Fruit fly (Drosophila melanogaster): ENCODE measurements around the gene Sec16.

Sec16 gene

DNA sequence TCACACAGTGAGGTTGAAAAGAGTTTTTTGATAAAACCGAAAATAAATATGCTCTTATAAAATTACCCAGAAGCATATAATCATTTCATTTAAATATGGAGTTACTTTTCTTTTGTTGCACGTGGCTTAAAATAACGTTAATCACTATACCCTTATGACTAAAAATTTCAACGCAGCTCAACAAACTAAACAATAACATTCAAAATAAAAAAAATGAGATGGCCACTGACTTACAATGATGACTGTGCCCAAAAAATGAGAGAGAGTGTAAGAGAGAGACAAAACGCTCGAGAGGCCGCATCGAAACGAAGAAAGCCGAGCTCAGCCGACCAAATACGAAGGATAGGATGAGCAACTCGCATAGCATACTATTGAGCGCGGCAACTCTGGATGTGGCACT lies 48.2 kb upstream of the Sec16 start (continued):
- TF ChIP-seq CG10274 (GFP tag; optimal IDR thresholded peaks at IDR 0.05) (no peak), unc-4 (GFP tag; IDR thresholded peaks at IDR 0.05; ENCODE audit: partially characterized antibody) (no peak), yki (optimal IDR thresholded peaks at IDR 0.05) (no peak), pros (GFP tag; optimal IDR thresholded peaks at IDR 0.05) (no peak), fd64A (GFP tag; optimal IDR thresholded peaks at IDR 0.05) (no peak), klu (GFP tag; IDR thresholded peaks at IDR 0.05) (no peak), CG4360 (GFP tag; IDR thresholded peaks at IDR 0.05) (no peak), CG18764 (GFP tag; optimal IDR thresholded peaks at IDR 0.05) (no peak), caup (GFP tag; optimal IDR thresholded peaks at IDR 0.05; ENCODE audit: severe bottlenecking) (peak; percentile 24), twi (tag; optimal IDR thresholded peaks at IDR 0.05) (no peak), lilli (GFP tag; optimal IDR thresholded peaks at IDR 0.05) (no peak), trh (GFP tag; optimal IDR thresholded peaks at IDR 0.05) (no peak), CG31388 (GFP tag; optimal IDR thresholded peaks at IDR 0.05) (no peak), Six4 (GFP tag; optimal IDR thresholded peaks at IDR 0.05) (no peak), HmgZ (tag; optimal IDR thresholded peaks at IDR 0.05) (no peak), B-H1 (GFP tag; IDR thresholded peaks at IDR 0.05) (no peak), pb (GFP tag; optimal IDR thresholded peaks at IDR 0.05) (no peak), Rfx (GFP tag; IDR thresholded peaks at IDR 0.05) (no peak), CG7987 (GFP tag; optimal IDR thresholded peaks at IDR 0.05) (no peak), org-1 (GFP tag; optimal IDR thresholded peaks at IDR 0.05) (no peak), dmrt11E (tag; optimal IDR thresholded peaks at IDR 0.05) (no peak), unpg (GFP tag; optimal IDR thresholded peaks at IDR 0.05) (peak; percentile 42), sisA (GFP tag; IDR thresholded peaks at IDR 0.05) (peak; percentile 53), CG33213 (GFP tag; optimal IDR thresholded peaks at IDR 0.05) (no peak), pnt (GFP tag; optimal IDR thresholded peaks at IDR 0.05) (no peak), H15 (GFP tag; IDR thresholded peaks at IDR 0.05) (no peak), Atf6 (GFP tag; IDR thresholded peaks at IDR 0.05) (0 out of 2 replicates have a peak, but pooled peaks have one; percentile 34), CG34224 (GFP tag; IDR thresholded peaks at IDR 0.05; ENCODE audit: partially characterized antibody) (no peak), CG7786 (GFP tag; optimal IDR thresholded peaks at IDR 0.05) (no peak), CG12299 (tag; optimal IDR thresholded peaks at IDR 0.05) (peak; percentile 24), toy (GFP tag; IDR thresholded peaks at IDR 0.05) (no peak), bab2 (GFP tag; optimal IDR thresholded peaks at IDR 0.05) (no peak), sr (GFP tag; IDR thresholded peaks at IDR 0.05) (no peak), CG14050 (GFP tag; IDR thresholded peaks at IDR 0.05) (no peak), Dfd (GFP tag; optimal IDR thresholded peaks at IDR 0.05) (no peak), CG6813 (GFP tag; optimal IDR thresholded peaks at IDR 0.05) (no peak), inv (GFP tag; IDR thresholded peaks at IDR 0.05; ENCODE audit: partially characterized antibody) (no peak), sug (tag; optimal IDR thresholded peaks at IDR 0.05) (peak; percentile 34), maf-S (GFP tag; optimal IDR thresholded peaks at IDR 0.05) (no peak), CG14860 (GFP tag; IDR thresholded peaks at IDR 0.05; ENCODE audit: partially characterized antibody) (no peak), nmo (GFP tag; optimal IDR thresholded peaks at IDR 0.05) (no peak), zen2 (GFP tag; IDR thresholded peaks at IDR 0.05; ENCODE audit: partially characterized antibody) (no peak), Sry-δ (GFP tag; optimal IDR thresholded peaks at IDR 0.05) (no peak), prd (optimal IDR thresholded peaks at IDR 0.05) (no peak), prd (GFP tag; IDR thresholded peaks at IDR 0.05) (peak; percentile 40; the same call in 2 of the 3 replicates), CG7745 (tag; optimal IDR thresholded peaks at IDR 0.05) (no peak), CG9817 (tag; optimal IDR thresholded peaks at IDR 0.05) (peak; percentile 42), CG4707 (GFP tag; optimal IDR thresholded peaks at IDR 0.05) (no peak), Dll (GFP tag; IDR thresholded peaks at IDR 0.05; ENCODE audit: partially characterized antibody) (no peak), HLH54F (GFP tag; optimal IDR thresholded peaks at IDR 0.05) (peak; percentile 6), Ravus (GFP tag; IDR thresholded peaks at IDR 0.05) (no peak), CG3065 (GFP tag; optimal IDR thresholded peaks at IDR 0.05) (no peak)
